Fruit fly (Drosophila melanogaster): Measurements from ENCODE around the gene CG12713.

The CG12713 gene

DNA sequence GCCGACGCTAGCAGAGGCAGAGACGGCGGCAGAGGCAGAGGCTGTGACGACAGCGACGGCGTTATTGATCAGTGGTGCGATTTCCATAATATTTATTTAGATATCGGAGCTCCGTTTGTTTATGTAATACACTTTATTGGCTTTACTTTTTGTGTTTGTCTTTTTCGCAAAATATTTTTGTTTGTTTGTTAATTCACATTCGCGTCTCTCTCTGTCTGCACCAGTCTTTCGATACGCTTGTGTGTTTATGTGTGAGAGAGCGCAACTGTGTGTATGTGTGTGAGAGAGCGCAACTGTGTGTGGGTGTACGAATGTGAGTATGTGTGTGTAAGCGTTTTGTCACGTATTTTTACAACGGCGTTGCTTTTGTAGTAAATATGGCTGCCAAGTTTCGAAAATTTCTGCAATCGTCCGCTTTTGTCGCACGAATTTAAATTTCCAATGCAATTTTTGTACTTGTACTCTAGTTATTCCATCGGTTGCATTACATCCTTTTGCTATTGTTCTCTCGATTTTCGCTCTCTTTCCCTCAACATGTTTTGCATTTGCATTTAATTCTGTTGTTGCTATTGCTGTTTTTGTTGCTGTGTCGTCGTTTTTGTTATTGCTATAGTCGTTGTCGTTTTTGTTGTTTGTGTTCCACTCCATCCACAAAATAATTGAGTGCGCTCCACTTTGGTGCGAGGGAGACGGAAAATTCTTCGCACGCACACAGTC, 6.6 kb upstream of the CG12713 start (continued):
- TF ChIP-seq Mrtf (GFP tag; IDR thresholded peaks at IDR 0.05), result no peak
- no peak for TF ChIP-seq tup (GFP tag; optimal IDR thresholded peaks at IDR 0.05)
- no peak for TF ChIP-seq CG5953 (GFP tag; IDR thresholded peaks at IDR 0.05)
- no peak for TF ChIP-seq Optix (GFP tag; IDR thresholded peaks at IDR 0.05)
- no peak for TF ChIP-seq Hmx (GFP tag; optimal IDR thresholded peaks at IDR 0.05)
- TF ChIP-seq CTCF (GFP tag; optimal IDR thresholded peaks at IDR 0.05), result no peak
- TF ChIP-seq repo (GFP tag; optimal IDR thresholded peaks at IDR 0.05), result no peak
- no peak for TF ChIP-seq CG1602 (GFP tag; optimal IDR thresholded peaks at IDR 0.05)
- TF ChIP-seq jumu (GFP tag; optimal IDR thresholded peaks at IDR 0.05), result no peak
- TF ChIP-seq CG18764 (GFP tag; optimal IDR thresholded peaks at IDR 0.05), result no peak
- TF ChIP-seq Lhr (GFP tag; optimal IDR thresholded peaks at IDR 0.05), result no peak
- no peak for TF ChIP-seq H2.0 (GFP tag; IDR thresholded peaks at IDR 0.05)
- no peak for TF ChIP-seq CG31441 (GFP tag; IDR thresholded peaks at IDR 0.05)
- no peak for TF ChIP-seq shn (GFP tag; optimal IDR thresholded peaks at IDR 0.05)
- peak; percentile 62 for TF ChIP-seq lab (GFP tag; optimal IDR thresholded peaks at IDR 0.05)
- peak; percentile 8 for TF ChIP-seq tap (tag; optimal IDR thresholded peaks at IDR 0.05)
- no peak for TF ChIP-seq Atf3 (GFP tag; optimal IDR thresholded peaks at IDR 0.05)
- no peak for TF ChIP-seq Stat92E (GFP tag; optimal IDR thresholded peaks at IDR 0.05)
- TF ChIP-seq gsb (GFP tag; IDR thresholded peaks at IDR 0.05), result no peak
- no peak for TF ChIP-seq bab2 (GFP tag; optimal IDR thresholded peaks at IDR 0.05)
- TF ChIP-seq gt (GFP tag; IDR thresholded peaks at IDR 0.05), result no peak
- TF ChIP-seq Hr78 (GFP tag; optimal IDR thresholded peaks at IDR 0.05), result no peak
- TF ChIP-seq jigr1 (GFP tag; IDR thresholded peaks at IDR 0.05), result no peak
- no peak for TF ChIP-seq Opbp (GFP tag; IDR thresholded peaks at IDR 0.05; ENCODE audit: partially characterized antibody)
- TF ChIP-seq CG11247 (GFP tag; IDR thresholded peaks at IDR 0.05), result no peak
- no peak for TF ChIP-seq Oli (tag; optimal IDR thresholded peaks at IDR 0.05)
- no peak for TF ChIP-seq Camta (GFP tag; optimal IDR thresholded peaks at IDR 0.05)
- TF ChIP-seq CG30020 (tag; optimal IDR thresholded peaks at IDR 0.05), result no peak
- peak; percentile 41 for TF ChIP-seq mirr (GFP tag; optimal IDR thresholded peaks at IDR 0.05)
- TF ChIP-seq CG6654 (GFP tag; optimal IDR thresholded peaks at IDR 0.05), result no peak
- no peak for TF ChIP-seq Xbp1 (GFP tag; optimal IDR thresholded peaks at IDR 0.05)
- no peak for TF ChIP-seq CG11456 (GFP tag; IDR thresholded peaks at IDR 0.05)
- TF ChIP-seq CG6683 (GFP tag; optimal IDR thresholded peaks at IDR 0.05), result peak; percentile 9
- no peak for TF ChIP-seq cato (GFP tag; optimal IDR thresholded peaks at IDR 0.05; ENCODE audit: borderline replicate concordance)
- TF ChIP-seq CG5180 (GFP tag; optimal IDR thresholded peaks at IDR 0.05), result no peak
- TF ChIP-seq CG2116 (GFP tag; optimal IDR thresholded peaks at IDR 0.05), result peak; percentile 4
- TF ChIP-seq CG7963 (GFP tag; IDR thresholded peaks at IDR 0.05; ENCODE audit: partially characterized antibody), result no peak
- peak; percentile 47; the same call in 1 of the 2 replicates for TF ChIP-seq Xrp1 (GFP tag; IDR thresholded peaks at IDR 0.05)
- TF ChIP-seq dysf (GFP tag; IDR thresholded peaks at IDR 0.05), result no peak; the same call in 2 of the 3 replicates
- TF ChIP-seq Dek (tag; optimal IDR thresholded peaks at IDR 0.05), result peak; percentile 29
- TF ChIP-seq Mes4 (GFP tag; optimal IDR thresholded peaks at IDR 0.05), result no peak
- TF ChIP-seq stc (GFP tag; IDR thresholded peaks at IDR 0.05), result peak; percentile 54; the same call in 1 of the 2 replicates
- peak; percentile 37 for TF ChIP-seq CG17568 (GFP tag; optimal IDR thresholded peaks at IDR 0.05)
- TF ChIP-seq klu (GFP tag; IDR thresholded peaks at IDR 0.05), result no peak
- peak; percentile 35 for TF ChIP-seq sug (tag; optimal IDR thresholded peaks at IDR 0.05)
- TF ChIP-seq cg (GFP tag; optimal IDR thresholded peaks at IDR 0.05), result peak; percentile 99
- no peak for TF ChIP-seq CG17361 (GFP tag; IDR thresholded peaks at IDR 0.05)
- no peak for TF ChIP-seq CG12155 (GFP tag; optimal IDR thresholded peaks at IDR 0.05)
- TF ChIP-seq CG8944 (GFP tag; optimal IDR thresholded peaks at IDR 0.05), result no peak
- no peak for TF ChIP-seq MESR4 (GFP tag; optimal IDR thresholded peaks at IDR 0.05)
- no peak for TF ChIP-seq psq (GFP tag; optimal IDR thresholded peaks at IDR 0.05)

All from whole organism, embryonic.